Worm (Caenorhabditis elegans): ENCODE results near the gene unc-30.

Gene unc-30

DNA sequence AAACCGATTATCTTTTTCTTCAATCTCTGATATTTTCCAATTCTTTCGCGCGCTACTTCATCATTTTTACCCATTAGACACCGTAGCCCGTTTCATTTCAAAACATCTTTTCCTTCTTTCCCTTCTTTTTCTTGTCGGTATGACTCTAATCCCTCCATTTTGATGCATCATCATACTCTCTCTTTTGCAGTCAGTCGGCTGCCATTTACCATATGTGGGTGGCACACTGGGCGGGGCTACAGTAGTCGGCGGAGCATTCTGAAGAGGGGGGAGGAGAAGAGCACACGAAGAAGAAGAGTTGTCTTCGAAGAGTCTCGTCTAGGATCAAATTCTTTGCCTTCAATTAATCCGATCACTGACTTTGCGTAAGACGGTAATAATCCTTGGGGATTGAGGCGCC lies at the start of gene unc-30:
unc-30 (plus strand) TSS at position 184 of the 400 bp plus-strand sequence.
- TF ChIP-seq F49E8.2 (tag; optimal IDR thresholded peaks at IDR 0.05; ENCODE audit: insufficient read depth) (no peak), K12H6.12 (tag; optimal IDR thresholded peaks at IDR 0.05) (peak; percentile 38)

DNA sequence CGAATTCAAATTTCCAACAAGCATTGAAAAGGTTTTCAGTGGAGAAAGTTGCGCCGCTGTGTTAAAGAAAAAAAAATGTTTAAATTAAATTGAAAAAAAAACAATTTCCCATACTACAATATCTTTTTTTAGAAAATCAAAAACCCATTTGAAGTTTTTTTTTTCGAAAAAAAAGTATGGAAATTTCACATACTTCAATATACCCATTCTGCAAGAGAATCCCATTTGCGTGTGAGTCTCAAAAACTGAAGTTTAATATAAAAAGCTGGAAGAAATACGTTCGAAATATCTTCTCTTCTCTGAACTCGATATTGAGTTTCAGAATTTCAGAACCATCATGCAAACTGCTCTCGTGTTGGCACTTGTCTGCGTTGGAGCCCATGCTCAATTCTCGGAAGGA lies 48.6 kb upstream of the unc-30 start, which contains the start of gene scl-7:
scl-7 (plus strand) TSS at position 301 of the 400 bp plus-strand sequence.
- TF ChIP-seq ztf-18 (tag; optimal IDR thresholded peaks at IDR 0.05) (no peak), somi-1 (GFP tag; optimal IDR thresholded peaks at IDR 0.05) (no peak), lin-40 (tag; optimal IDR thresholded peaks at IDR 0.05) (no peak), hmg-1.2 (GFP tag; IDR thresholded peaks at IDR 0.05) (no peak), nhr-27 (tag; optimal IDR thresholded peaks at IDR 0.05) (no peak), Y79H2A.3 (GFP tag; conservative IDR thresholded peaks at IDR 0.05) (no peak), aptf-3 (GFP tag; IDR thresholded peaks at IDR 0.05) (no peak), zim-3 (tag; optimal IDR thresholded peaks at IDR 0.05) (no peak), egl-44 (GFP tag; IDR thresholded peaks at IDR 0.05) (no peak), lin-35 (GFP tag; optimal IDR thresholded peaks at IDR 0.05) (no peak), snpc-1.1 (tag; optimal IDR thresholded peaks at IDR 0.05; ENCODE audit: insufficient read depth) (no peak), ztf-25 (GFP tag; IDR thresholded peaks at IDR 0.05) (no peak), ztf-26 (tag; optimal IDR thresholded peaks at IDR 0.05) (no peak), snpc-4 (GFP tag; optimal IDR thresholded peaks at IDR 0.05) (no peak), snpc-4 (tag; optimal IDR thresholded peaks at IDR 0.05) (no peak), ztf-3 (GFP tag; optimal IDR thresholded peaks at IDR 0.05) (no peak), C17E4.6 (GFP tag; IDR thresholded peaks at IDR 0.05) (no peak)

DNA sequence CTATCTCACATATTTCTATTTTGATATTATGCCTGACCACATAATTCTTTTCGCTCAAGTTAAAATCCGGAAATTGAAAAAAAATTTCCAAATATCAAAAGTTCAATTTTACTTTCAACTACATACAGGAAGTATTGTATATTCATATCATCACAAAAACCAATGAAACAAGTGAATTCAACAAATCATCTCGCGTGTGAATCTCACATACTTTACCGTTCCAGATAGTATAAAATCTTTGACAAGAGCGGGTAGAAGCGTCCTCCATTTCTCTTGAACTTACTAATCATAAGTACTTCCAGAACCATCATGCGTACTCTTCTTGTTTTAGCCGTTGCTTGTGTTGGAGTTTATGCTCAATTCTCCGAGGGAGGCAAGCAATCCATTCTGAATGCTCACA lies 47.3 kb upstream of the unc-30 start, which contains the start of gene scl-8:
scl-8 (plus strand) TSS at position 301 of the 400 bp plus-strand sequence.
- TF ChIP-seq ztf-6 (GFP tag; IDR thresholded peaks at IDR 0.05) (no peak), lsy-27 (tag; optimal IDR thresholded peaks at IDR 0.05; ENCODE audit: borderline replicate concordance, insufficient read depth) (no peak), lin-35 (GFP tag; optimal IDR thresholded peaks at IDR 0.05) (no peak), repo-1 (tag; optimal IDR thresholded peaks at IDR 0.05) (no peak), ceh-40 (GFP tag; IDR thresholded peaks at IDR 0.05) (no peak)

DNA sequence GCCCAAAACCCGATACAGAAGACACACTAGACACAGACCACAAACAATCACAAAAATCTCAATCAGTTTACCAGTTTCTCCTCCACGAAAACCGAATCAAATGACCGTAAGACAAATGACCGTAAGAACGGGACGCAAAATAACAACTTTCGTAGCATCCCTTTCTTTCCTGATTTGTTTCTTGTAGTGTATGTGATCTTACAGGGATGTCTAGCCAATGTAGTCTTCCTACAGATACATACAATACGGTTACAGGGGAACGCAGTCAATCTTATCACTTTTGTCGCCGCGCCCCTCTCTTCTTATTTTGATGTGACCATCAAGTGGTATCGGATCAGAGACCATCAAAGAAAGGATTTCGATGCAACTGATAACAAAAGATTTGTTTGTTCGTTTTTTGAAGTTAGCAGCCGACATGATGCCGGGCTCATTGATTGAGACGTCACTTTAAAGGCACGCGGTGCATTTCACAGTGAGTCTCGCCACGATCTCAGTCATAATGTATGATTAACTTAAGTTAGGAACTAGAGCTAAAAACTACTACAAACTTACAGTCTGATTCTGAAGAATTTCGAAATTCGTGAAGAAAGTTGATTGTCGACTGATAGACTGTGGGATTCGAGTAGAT lies 43.0 kb upstream of the unc-30 start:
- peak; percentile 47; the same call in 1 of the 2 replicates for TF ChIP-seq lin-26 (GFP tag; IDR thresholded peaks at IDR 0.05)
- TF ChIP-seq K12H6.12 (tag; optimal IDR thresholded peaks at IDR 0.05), result no peak
- TF ChIP-seq somi-1 (GFP tag; optimal IDR thresholded peaks at IDR 0.05), result peak; percentile 17
- no peak for TF ChIP-seq snpc-4 (GFP tag; optimal IDR thresholded peaks at IDR 0.05)
- TF ChIP-seq snpc-4 (tag; optimal IDR thresholded peaks at IDR 0.05), result peak in 3 of 4 experiments; percentile 14 to 79 (median 62)

DNA sequence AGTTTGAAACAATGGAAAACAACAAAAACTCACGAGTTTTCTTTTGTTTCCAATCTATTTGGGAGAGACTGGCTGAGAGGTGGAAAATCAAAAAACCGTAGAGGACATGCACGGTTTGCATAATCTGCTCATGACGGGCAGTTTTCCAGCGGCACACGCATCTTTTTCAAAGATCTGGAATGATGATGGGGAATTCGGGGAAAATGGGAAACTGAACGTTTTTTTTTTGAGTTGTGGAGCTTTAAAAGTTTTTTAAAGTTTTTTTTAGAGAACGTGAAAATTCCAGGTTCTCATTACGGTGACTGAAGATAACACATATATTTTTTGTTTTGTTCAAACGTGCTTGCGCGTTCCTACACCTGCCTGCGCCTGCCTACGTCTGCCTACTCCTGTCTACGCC lies 42.2 kb upstream of the unc-30 start, which contains the start of gene C39E9.7:
C39E9.7 (minus strand) TSS at position 101 of the 400 bp plus-strand sequence.
- TF ChIP-seq ets-4 (GFP tag; optimal IDR thresholded peaks at IDR 0.05), result no peak

DNA sequence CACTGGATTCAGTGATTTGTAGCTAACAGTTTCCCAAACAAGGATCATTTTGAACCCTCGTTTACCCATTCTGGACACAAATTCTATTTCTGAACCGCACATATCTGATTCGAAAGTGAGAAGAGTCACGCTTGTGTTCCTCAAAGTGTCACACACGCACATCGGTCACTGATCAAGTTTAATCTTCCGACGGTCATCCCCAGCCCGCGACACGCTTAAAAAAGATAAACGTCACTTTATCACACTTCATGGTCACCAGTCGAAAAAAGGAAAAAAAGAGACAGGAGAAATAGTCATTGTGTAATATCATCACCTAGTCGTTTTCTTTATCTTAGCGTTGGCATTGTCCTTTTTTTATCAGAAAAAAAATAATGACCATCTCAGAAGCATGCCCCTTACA lies 41.1 kb upstream of the unc-30 start:
- TF ChIP-seq lin-40 (tag; optimal IDR thresholded peaks at IDR 0.05) (peak; percentile 17), nfya-2 (GFP tag; IDR thresholded peaks at IDR 0.05) (no peak), K11D2.4 (GFP tag; IDR thresholded peaks at IDR 0.05) (0 out of 2 replicates have a peak, but pooled peaks have one; percentile 30), somi-1 (GFP tag; optimal IDR thresholded peaks at IDR 0.05) (peak; percentile 17), efl-1 (GFP tag; optimal IDR thresholded peaks at IDR 0.05) (no peak), ztf-26 (tag; optimal IDR thresholded peaks at IDR 0.05) (peak; percentile 78), chd-7 (tag; optimal IDR thresholded peaks at IDR 0.05) (peak; percentile 33), die-1 (tag; optimal IDR thresholded peaks at IDR 0.05) (peak; percentile 63)

Measured in whole organism, young adult.